Worm (Caenorhabditis elegans) whole organism, young adult: ENCODE measurements around the gene C15C8.5.

Experiments
- B0035.1 ChIP-seq: sonication (generic microtip); optimal IDR thresholded peaks from 2 replicates; lab custom pipeline; 2016; ENCODE audit warnings: missing genetic modification characterization, mild to moderate bottlenecking, missing compliant biosample characterization, missing genotype, missing genetic modification reagents
- akir-1 ChIP-seq: fragments of 200-800 bp; sonication (Bioruptor generic); optimal IDR thresholded peaks from 2 replicates; lab custom pipeline; 2018; ENCODE audit warnings: mild to moderate bottlenecking, missing genetic modification characterization, moderate library complexity, missing compliant biosample characterization
- ceh-27 ChIP-seq: fragments of 200-800 bp; sonication (Bioruptor generic); optimal IDR thresholded peaks from 2 replicates; lab custom pipeline; 2018; ENCODE audit warnings: mild to moderate bottlenecking, missing genetic modification characterization, moderate library complexity, missing compliant biosample characterization
- egl-18 ChIP-seq: fragments of 200-800 bp; sonication (Bioruptor generic); IDR thresholded peaks from 2 replicates; pipeline ENCODE4 v1.3.6; 2022; ENCODE audit warnings: missing genetic modification reagents, missing genetic modification characterization, missing compliant biosample characterization
- lin-40 ChIP-seq: sonication (generic microtip); optimal IDR thresholded peaks from 2 replicates; lab custom pipeline; 2016; ENCODE audit warnings: missing genetic modification characterization, mild to moderate bottlenecking, missing compliant biosample characterization, missing genotype, missing genetic modification reagents
- madf-6 ChIP-seq: fragments of 200-800 bp; sonication (Bioruptor generic); IDR thresholded peaks from 2 replicates; pipeline ENCODE4 v1.3.6; 2022; ENCODE audit warnings: missing genetic modification reagents, missing genetic modification characterization, missing compliant biosample characterization
- nhr-120 ChIP-seq: fragments of 200-800 bp; sonication (Bioruptor generic); IDR thresholded peaks from 2 replicates; pipeline ENCODE4 v1.3.6; 2022; ENCODE audit warnings: missing genetic modification characterization, missing compliant biosample characterization
- sdz-38 ChIP-seq: sonication (generic microtip); optimal IDR thresholded peaks from 2 replicates; lab custom pipeline; 2016; ENCODE audit warnings: missing genotype, missing genetic modification characterization, missing compliant biosample characterization
- sea-2 ChIP-seq: fragments of 200-800 bp; sonication (Bioruptor generic); IDR thresholded peaks from 2 replicates; pipeline ENCODE4 v1.3.6; 2022; ENCODE audit warnings: missing genetic modification characterization, missing compliant biosample characterization
- tbx-9 ChIP-seq: sonication (generic microtip); optimal IDR thresholded peaks from 2 replicates; lab custom pipeline; 2016; ENCODE audit warnings: borderline replicate concordance, missing genetic modification characterization, inconsistent platforms, missing compliant biosample characterization

DNA sequence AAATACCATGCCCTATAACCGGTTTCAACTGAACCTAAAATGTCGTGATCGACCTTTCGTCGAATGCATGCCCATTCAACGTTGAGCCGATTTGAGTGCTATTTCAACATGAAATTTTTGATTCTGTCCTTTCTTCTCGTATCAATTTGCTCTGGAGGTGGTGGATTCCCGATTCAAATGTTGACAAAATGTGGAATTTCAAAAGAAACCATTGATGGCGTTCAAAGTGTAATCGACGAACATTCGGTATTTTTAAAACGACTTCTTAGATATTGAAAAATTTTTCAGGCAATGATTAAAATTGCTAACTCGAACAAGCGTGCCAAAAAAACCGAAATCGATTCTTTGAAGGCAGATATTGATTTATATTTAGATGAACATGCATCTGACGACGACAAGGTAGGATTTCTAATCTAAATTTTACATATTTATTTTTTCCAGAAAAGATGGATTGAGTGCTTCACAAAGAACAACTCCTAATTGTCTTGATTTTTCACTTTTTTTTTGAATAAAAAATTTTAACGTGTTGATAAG is 20.6 kb upstream of the C15C8.5 start, which contains the start of gene R11D1.13:
- TF ChIP-seq nhr-120 (no peak), B0035.1 (tag; lab: Kevin White, UChicago) (no peak), akir-1 (GFP tag; lab: Kevin White, UChicago) (no peak), egl-18 (GFP tag; lab: Robert Waterston, UW) (no peak), madf-6 (GFP tag; lab: Robert Waterston, UW) (peak; percentile 54; the same call in 1 of the 2 replicates), tbx-9 (tag; lab: Kevin White, UChicago) (no peak), sdz-38 (tag; lab: Kevin White, UChicago) (no peak), sea-2 (no peak), lin-40 (no peak), ceh-27 (GFP tag; lab: Kevin White, UChicago) (no peak)
